Worm (Caenorhabditis elegans) whole organism, L4 larva: ENCODE results near the gene map-1.

Source experiments
- D1046.2 ChIP-seq: fragments of 200-800 bp; sonication (Bioruptor generic); IDR thresholded peaks from 2 replicates; pipeline ENCODE4 v1.3.6; 2022; ENCODE audit warnings: missing genetic modification characterization, missing compliant biosample characterization
- F10B5.3 ChIP-seq: sonication (generic microtip); optimal IDR thresholded peaks from 2 replicates; lab custom pipeline; 2016; ENCODE audit warnings: mild to moderate bottlenecking, missing genetic modification characterization, missing compliant biosample characterization
- ZK546.5 ChIP-seq, 2 experiments: sonication (generic microtip); optimal IDR thresholded peaks; 2 replicates each; lab custom pipeline; 2017; ENCODE audit warnings: missing biosample characterization in 2 of 2, missing genetic modification characterization in 2 of 2
- aha-1 ChIP-seq: fragments of 150-350 bp; peaks from one replicate; lab custom pipeline; 2014; ENCODE audit warnings: missing biosample characterization, missing genetic modification characterization
- ama-1 ChIP-seq: fragments of 150-350 bp; optimal IDR thresholded peaks from 2 replicates; lab custom pipeline; 2014; ENCODE audit warnings: inconsistent platforms, mixed read lengths
- attf-4 ChIP-seq: sonication (generic microtip); optimal IDR thresholded peaks from 3 replicates; lab custom pipeline; 2017; ENCODE audit warnings: missing biosample characterization, missing genetic modification characterization
- ceh-20 ChIP-seq: fragments of 200-800 bp; sonication (Bioruptor generic); IDR thresholded peaks from 2 replicates; pipeline ENCODE4 v1.3.6; 2022; ENCODE audit warnings: missing genetic modification reagents, missing genetic modification characterization, missing compliant biosample characterization
- ceh-44 ChIP-seq: fragments of 200-800 bp; sonication (Bioruptor generic); IDR thresholded peaks from 2 replicates; pipeline ENCODE4 v1.3.6; 2022; ENCODE audit warnings: missing genetic modification reagents, missing genetic modification characterization, missing compliant biosample characterization
- ceh-62 ChIP-seq: sonication (generic microtip); optimal IDR thresholded peaks from 2 replicates; lab custom pipeline; 2017; ENCODE audit warnings: missing biosample characterization, missing genetic modification characterization
- cey-2 ChIP-seq: sonication (generic microtip); optimal IDR thresholded peaks from 3 replicates; lab custom pipeline; 2017; ENCODE audit warnings: missing genetic modification characterization, mild to moderate bottlenecking, missing compliant biosample characterization, antibody characterized with exemption, borderline replicate concordance; ENCODE audit not compliant: insufficient read depth
- daf-16 ChIP-seq, 3 experiments: sonication (generic microtip); optimal IDR thresholded peaks; 2 replicates each; lab custom pipeline; 2016 to 2017; ENCODE audit warnings: missing genetic modification characterization in 3 of 3, missing genetic modification reagents in 3 of 3, mild to moderate bottlenecking in 2 of 3, missing compliant biosample characterization in 2 of 3, missing biosample characterization in 1 of 3, moderate library complexity in 1 of 3
- daf-19 ChIP-seq: fragments of 200-800 bp; sonication (Bioruptor generic); conservative IDR thresholded peaks from 2 replicates; pipeline ENCODE4 v1.3.6; 2022; ENCODE audit warnings: missing genetic modification characterization, missing compliant biosample characterization
- dmd-6 ChIP-seq: fragments of 200-800 bp; sonication (Bioruptor generic); IDR thresholded peaks from 2 replicates; pipeline ENCODE4 v1.3.6; 2022; ENCODE audit warnings: missing genetic modification reagents, missing genetic modification characterization, missing compliant biosample characterization
- dmd-8 ChIP-seq: fragments of 200-800 bp; sonication (Bioruptor generic); IDR thresholded peaks from 2 replicates; pipeline ENCODE4 v1.3.6; 2022; ENCODE audit warnings: missing genetic modification characterization, missing compliant biosample characterization
- duxl-1 ChIP-seq: sonication (generic microtip); optimal IDR thresholded peaks from 2 replicates; lab custom pipeline; 2016; ENCODE audit warnings: mild to moderate bottlenecking, missing genetic modification characterization, moderate library complexity, missing compliant biosample characterization; ENCODE audit not compliant: poor library complexity
- dve-1 ChIP-seq: sonication (generic microtip); optimal IDR thresholded peaks from 2 replicates; lab custom pipeline; 2017; ENCODE audit warnings: antibody characterized with exemption, mild to moderate bottlenecking, missing genetic modification characterization, missing compliant biosample characterization; ENCODE audit not compliant: insufficient read depth
- egl-27 ChIP-seq: sonication (generic microtip); optimal IDR thresholded peaks from 3 replicates; lab custom pipeline; 2017; ENCODE audit warnings: missing biosample characterization, missing genetic modification reagents, missing genetic modification characterization
- fkh-10 ChIP-seq: fragments of 150-350 bp; optimal IDR thresholded peaks from 2 replicates; lab custom pipeline; 2014; ENCODE audit warnings: missing biosample characterization, missing genetic modification reagents, missing genetic modification characterization
- hmg-1.1 ChIP-seq: fragments of 200-800 bp; sonication (Bioruptor generic); IDR thresholded peaks from 2 replicates; pipeline ENCODE4 v1.3.6; 2022; ENCODE audit warnings: missing genetic modification reagents, missing genetic modification characterization, missing compliant biosample characterization
- lin-15B ChIP-seq: fragments of 150-350 bp; sonication (generic microtip); optimal IDR thresholded peaks from 3 replicates; lab custom pipeline; 2014; ENCODE audit warnings: missing biosample characterization, missing genetic modification characterization
- lir-3 ChIP-seq: sonication (generic microtip); optimal IDR thresholded peaks from 2 replicates; lab custom pipeline; 2016; ENCODE audit warnings: mild to moderate bottlenecking, missing genetic modification characterization, missing compliant biosample characterization
- nhr-10 ChIP-seq: fragments of 150-350 bp; optimal IDR thresholded peaks from 2 replicates; lab custom pipeline; 2014; ENCODE audit warnings: missing biosample characterization, missing genetic modification characterization
- nhr-237 ChIP-seq: sonication (generic microtip); optimal IDR thresholded peaks from 2 replicates; lab custom pipeline; 2017; ENCODE audit warnings: missing biosample characterization, missing genetic modification characterization
- nhr-6 ChIP-seq: fragments of 150-350 bp; optimal IDR thresholded peaks from 2 replicates; lab custom pipeline; 2014; ENCODE audit warnings: missing biosample characterization, missing genetic modification characterization
- php-3 ChIP-seq: fragments of 200-800 bp; sonication (Bioruptor generic); IDR thresholded peaks from 2 replicates; pipeline ENCODE4 v1.3.6; 2022; ENCODE audit warnings: missing genetic modification reagents, missing genetic modification characterization, missing compliant biosample characterization
- rbr-2 ChIP-seq: sonication (generic microtip); optimal IDR thresholded peaks from 2 replicates; lab custom pipeline; 2016; ENCODE audit warnings: missing genotype, missing genetic modification characterization, missing compliant biosample characterization
- set-16 ChIP-seq: fragments of 200-800 bp; sonication (Bioruptor generic); IDR thresholded peaks from 2 replicates; pipeline ENCODE4 v1.3.6; 2022; ENCODE audit warnings: missing genetic modification reagents, missing genetic modification characterization, missing compliant biosample characterization
- tra-1 ChIP-seq: fragments of 200-800 bp; sonication (Bioruptor generic); IDR thresholded peaks from 2 replicates; pipeline ENCODE4 v1.3.6; 2022; ENCODE audit warnings: missing genetic modification reagents, missing genetic modification characterization, missing compliant biosample characterization
- unc-39 ChIP-seq: sonication (generic microtip); optimal IDR thresholded peaks from 2 replicates; lab custom pipeline; 2017; ENCODE audit warnings: missing biosample characterization, missing genetic modification characterization
- zag-1 ChIP-seq: fragments of 150-350 bp; optimal IDR thresholded peaks from 2 replicates; lab custom pipeline; 2014; ENCODE audit warnings: missing biosample characterization, missing genetic modification characterization
- zip-2 ChIP-seq: fragments of 150-350 bp; optimal IDR thresholded peaks from 2 replicates; lab custom pipeline; 2014; ENCODE audit warnings: missing biosample characterization, missing genetic modification characterization
- ztf-11 ChIP-seq: fragments of 150-350 bp; optimal IDR thresholded peaks from 2 replicates; lab custom pipeline; 2014; ENCODE audit warnings: missing biosample characterization, missing genetic modification characterization

map-1 gene

DNA sequence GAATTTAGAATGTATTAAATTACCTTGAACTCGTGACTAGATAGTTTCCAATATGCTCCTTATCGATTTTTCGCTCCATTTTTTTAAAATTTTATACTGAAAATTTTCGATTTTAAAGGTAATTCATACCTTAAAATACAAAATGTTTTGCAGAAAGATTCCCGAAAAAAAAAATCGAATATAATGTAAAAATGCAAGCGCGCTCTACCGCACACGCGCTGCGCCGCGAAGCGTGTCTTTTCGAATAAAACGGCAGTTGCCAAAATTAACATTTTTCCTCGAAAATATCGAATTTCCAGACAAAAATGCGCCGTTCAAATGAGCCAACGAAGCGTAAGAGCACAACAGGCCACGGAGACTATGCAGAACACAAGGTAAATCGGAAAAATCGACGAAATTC lies 8.0 kb upstream of the map-1 start, which contains the start of the genes taf-6.2 and Y37E11AL.3 (continued):
- TF ChIP-seq nhr-6 (tag; lab: Kevin White, UChicago) (peak; percentile 26), daf-19 (GFP tag; lab: Robert Waterston, UW) (no peak), daf-16 (GFP tag; optimal IDR thresholded peaks at IDR 0.05; lab: Kevin White, UChicago) (no peak), daf-16 (tag; optimal IDR thresholded peaks at IDR 0.05; lab: Kevin White, UChicago) (no peak)

DNA sequence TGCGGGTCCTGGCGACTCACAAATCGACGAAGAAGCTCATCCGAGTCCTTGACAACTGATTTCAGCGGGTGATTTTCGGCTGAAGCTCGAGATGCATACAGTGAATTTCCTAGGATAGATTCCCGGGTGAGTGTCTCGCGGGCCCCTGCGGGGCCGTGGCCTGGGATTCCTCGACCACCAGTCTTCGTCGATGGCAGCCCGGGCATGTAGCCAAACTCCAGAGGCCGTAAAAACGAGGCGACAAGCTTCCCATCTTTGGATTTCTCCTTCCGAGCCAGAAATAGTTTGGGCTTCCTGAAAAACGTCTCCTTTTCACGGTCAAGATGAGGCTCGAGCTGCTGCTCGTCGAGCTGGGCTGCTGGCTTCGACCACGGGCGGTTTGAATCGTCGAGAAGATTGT lies 1.4 kb upstream of the map-1 start:
- TF ChIP-seq set-16 (GFP tag; lab: Robert Waterston, UW) (peak; percentile 71), ztf-11 (no peak)

DNA sequence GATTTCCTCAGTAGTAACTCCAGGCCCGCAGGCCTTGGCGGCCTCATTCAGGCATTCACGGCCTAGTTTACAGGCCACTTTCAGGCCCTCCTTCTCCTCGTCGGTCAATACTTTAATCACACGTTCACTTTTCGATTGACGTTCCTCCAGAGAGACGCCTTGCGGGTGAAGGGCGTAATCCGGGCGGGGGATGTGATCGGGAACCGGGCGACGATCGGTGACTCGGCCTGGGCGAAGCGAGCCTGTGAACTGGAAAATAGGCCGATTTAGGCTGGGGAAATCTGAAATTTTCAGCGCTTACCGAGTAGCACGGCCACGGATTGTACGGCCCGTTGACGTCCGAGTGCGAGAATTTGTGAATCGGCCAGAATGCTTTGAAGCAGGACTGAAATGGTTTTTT lies 405 bp downstream of the map-1 start:
- TF ChIP-seq D1046.2 (GFP tag; lab: Robert Waterston, UW) (0 out of 2 replicates have a peak, but pooled peaks have one; percentile 46), zag-1 (tag; lab: Kevin White, UChicago) (no peak), set-16 (GFP tag; lab: Robert Waterston, UW) (peak; percentile 73), ama-1 (lab: Kevin White, UChicago) (no peak)

DNA sequence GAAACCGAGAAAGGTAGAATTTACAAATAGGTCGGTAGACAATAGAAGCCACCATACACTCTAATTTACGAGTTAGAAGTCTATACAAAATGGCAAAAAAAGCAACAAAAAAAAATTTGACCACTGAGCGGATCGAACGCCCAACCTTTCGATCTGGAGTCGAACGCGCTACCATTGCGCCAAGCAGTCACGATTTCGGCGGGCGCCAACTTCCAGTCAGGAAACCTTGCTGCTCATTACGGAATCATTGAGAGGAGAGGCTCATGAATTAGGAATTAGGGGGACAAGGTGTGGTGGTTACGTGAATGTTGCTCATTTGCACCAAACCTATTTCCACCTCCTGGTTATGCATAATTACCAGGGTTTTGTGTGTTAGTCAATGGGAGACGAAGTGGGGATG lies 4.9 kb downstream of the map-1 start:
- TF ChIP-seq unc-39 (tag; lab: Kevin White, UChicago) (no peak), cey-2 (no peak), dmd-8 (GFP tag; lab: Robert Waterston, UW) (no peak), daf-19 (GFP tag; lab: Robert Waterston, UW) (no peak), nhr-237 (tag; lab: Kevin White, UChicago) (no peak), ceh-62 (tag; lab: Kevin White, UChicago) (no peak), dmd-6 (GFP tag; lab: Robert Waterston, UW) (no peak), duxl-1 (no peak), ceh-44 (GFP tag; lab: Robert Waterston, UW) (no peak), zip-2 (tag; lab: Kevin White, UChicago) (no peak)
- TF ChIP-seq, all 104 proteins: peak for 0

DNA sequence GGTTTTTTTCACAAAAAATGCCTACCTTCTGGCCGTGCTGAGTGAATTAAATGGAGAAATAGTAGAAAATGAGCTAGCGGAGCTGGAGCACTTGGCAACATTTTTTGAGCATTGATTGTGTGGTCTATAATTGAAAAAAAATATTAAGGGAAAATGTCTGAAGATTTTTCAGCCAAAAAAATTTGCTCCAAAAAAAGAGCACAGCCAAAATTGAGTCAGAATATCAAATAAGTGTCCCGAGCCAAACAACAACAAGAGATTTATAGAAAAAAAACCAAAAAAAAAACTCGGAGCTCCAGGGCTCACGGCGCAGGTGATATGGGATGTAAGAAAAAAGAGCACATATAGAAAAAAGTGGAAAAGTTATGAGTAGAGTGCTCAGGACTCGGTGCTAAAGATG lies 18.1 kb downstream of the map-1 start, which contains the start of gene fmil-1:
Gene fmil-1, minus strand, starts transcription at position 101 of the 400 bp plus-strand sequence.
- TF ChIP-seq egl-27 (tag; lab: Kevin White, UChicago) (no peak), F10B5.3 (tag; lab: Kevin White, UChicago) (no peak), attf-4 (tag; lab: Kevin White, UChicago) (no peak), lin-15B (tag; lab: Kevin White, UChicago) (no peak)

DNA sequence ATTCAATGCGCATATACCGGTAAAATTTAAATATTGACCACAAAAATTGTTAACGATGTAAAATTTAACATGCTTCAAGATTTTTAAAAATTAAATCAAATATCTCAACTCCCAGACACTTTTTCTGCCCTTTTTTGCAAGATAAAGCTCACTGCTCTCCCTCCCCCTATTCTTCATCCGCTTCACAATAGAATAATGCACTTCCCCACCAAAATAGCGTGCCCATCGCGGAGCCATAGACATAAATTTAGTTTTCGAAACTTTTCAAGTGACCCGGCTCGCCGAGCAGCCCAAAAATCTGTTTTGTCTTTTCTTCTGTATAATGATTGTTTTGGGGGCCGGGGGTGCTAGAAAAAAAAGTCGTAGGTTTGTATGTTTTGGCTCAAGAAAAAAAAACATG lies 18.9 kb downstream of the map-1 start:
- no peak for TF ChIP-seq ZK546.5 (tag; optimal IDR thresholded peaks at IDR 0.05; lab: Kevin White, UChicago)

DNA sequence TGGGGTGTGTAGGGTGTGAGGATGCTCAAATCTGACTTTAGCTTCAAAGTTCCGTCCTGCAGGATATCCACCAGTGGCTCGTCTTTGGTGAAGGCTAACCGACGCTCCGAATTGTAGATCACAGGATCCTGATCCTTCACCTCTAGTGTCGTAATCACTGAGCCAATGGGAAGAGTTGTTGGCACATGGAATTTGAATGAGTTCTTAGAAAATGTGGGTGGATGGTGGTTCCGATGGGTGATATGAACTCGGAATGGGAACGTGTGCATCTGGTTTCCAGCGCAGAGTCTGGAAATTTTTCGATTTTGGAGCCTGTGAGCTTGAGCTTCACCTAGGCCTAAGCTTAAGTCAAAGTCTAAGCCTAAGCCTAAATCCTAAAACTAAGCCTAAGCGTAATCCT lies 20.1 kb downstream of the map-1 start:
- TF ChIP-seq tra-1, result 0 out of 2 replicates have a peak, but pooled peaks have one; percentile 23
- TF ChIP-seq dve-1 (tag; lab: Kevin White, UChicago), result no peak
- TF ChIP-seq nhr-6 (tag; lab: Kevin White, UChicago), result no peak
- TF ChIP-seq rbr-2 (tag; lab: Kevin White, UChicago), result no peak
- no peak for TF ChIP-seq ama-1 (lab: Kevin White, UChicago)
- TF ChIP-seq nhr-10 (tag; lab: Kevin White, UChicago), result no peak
- peak; percentile 92 for TF ChIP-seq aha-1 (tag; lab: Kevin White, UChicago)
- TF ChIP-seq fkh-10, result no peak
- TF ChIP-seq ceh-20, result no peak
- no peak for TF ChIP-seq php-3
- TF ChIP-seq hmg-1.1, result no peak
- TF ChIP-seq lir-3 (tag; lab: Kevin White, UChicago), result no peak
- TF ChIP-seq, all 104 proteins: peak for 2
